Fruit fly (Drosophila melanogaster) S2 (cell line): ENCODE data around the gene Gr23a.

ENCODE experiments used
- CG8478 ChIP-seq: fragments of >200 bp; optimal IDR thresholded peaks from 2 replicates; lab custom pipeline; 2018
- CTCF ChIP-seq, 2 experiments: fragments of >200 bp; optimal IDR thresholded peaks; 2 replicates each; lab custom pipeline; 2018

Gr23a gene

DNA sequence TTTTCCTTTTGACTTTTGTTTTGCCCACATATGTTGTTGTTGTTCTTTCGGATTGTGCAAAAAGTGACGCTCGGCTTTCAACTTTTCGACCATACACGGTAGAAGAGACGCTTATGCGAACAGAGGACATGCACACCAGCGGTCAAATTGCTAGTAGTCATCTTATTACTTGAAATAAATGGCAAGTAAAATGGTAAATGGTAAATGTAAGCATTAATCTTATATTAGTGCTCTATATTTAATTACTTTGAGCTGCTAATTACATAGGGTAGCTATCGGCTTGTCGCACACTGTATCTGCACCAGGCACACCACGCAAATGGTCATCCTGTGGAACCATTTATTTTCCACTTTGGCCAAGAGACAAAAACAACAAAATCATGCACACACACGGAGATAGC, 51.7 kb downstream of the Gr23a start:
- no peak for TF ChIP-seq CG8478 (lab: Kevin White, UChicago)
- no peak for TF ChIP-seq CTCF (optimal IDR thresholded peaks at IDR 0.05; lab: Kevin White, UChicago)
